Worm (Caenorhabditis elegans): ENCODE measurements around the gene W06D11.3.

- TF ChIP-seq fkh-6 (tag; optimal IDR thresholded peaks at IDR 0.05) = no peak
- TF ChIP-seq hlh-30 (tag; optimal IDR thresholded peaks at IDR 0.05; ENCODE audit: insufficient read depth) = no peak
- TF ChIP-seq ceh-24 (tag; optimal IDR thresholded peaks at IDR 0.05) = no peak
Measured at ce11 chrX:12333479-12333878, 35.0 kb downstream of the W06D11.3 start, which contains the start of gene srd-47.
